Worm (Caenorhabditis elegans) whole organism, L3 larva: ENCODE measurements around the gene ifas-2.
A peak's percentile ranks its signal among the peaks of the same experiment; 100 is the strongest.

Experiments used
- ceh-16 ChIP-seq: sonication (generic microtip); optimal IDR thresholded peaks from 2 replicates; lab custom pipeline; 2017; ENCODE audit warnings: missing biosample characterization, missing genetic modification characterization
- ceh-82 ChIP-seq: fragments of 150-350 bp; optimal IDR thresholded peaks from 2 replicates; lab custom pipeline; 2014; ENCODE audit warnings: missing biosample characterization, missing genetic modification characterization
- daf-12 ChIP-seq: fragments of 150-350 bp; optimal IDR thresholded peaks from 2 replicates; lab custom pipeline; 2014; ENCODE audit warnings: missing biosample characterization, missing genetic modification reagents, missing genetic modification characterization
- egl-5 ChIP-seq: fragments of 150-350 bp; optimal IDR thresholded peaks from 2 replicates; lab custom pipeline; 2017; ENCODE audit warnings: missing biosample characterization, missing genetic modification reagents, missing genetic modification characterization, inconsistent platforms
- elt-2 ChIP-seq: sonication (generic microtip); optimal IDR thresholded peaks from 2 replicates; lab custom pipeline; 2016; ENCODE audit warnings: missing genetic modification reagents, mild to moderate bottlenecking, missing genetic modification characterization, missing compliant biosample characterization
- elt-3 ChIP-seq, 3 experiments: fragments of 150-350 bp in 1 of 3; sonication (generic microtip) in 2 of 3; optimal IDR thresholded peaks; 2 replicates in 2 of 3; 4 replicates in 1 of 3; lab custom pipeline; 2014 to 2017; ENCODE audit warnings: missing biosample characterization in 3 of 3, missing genetic modification characterization in 3 of 3
- eor-1 ChIP-seq, 2 experiments: fragments of 150-350 bp; optimal IDR thresholded peaks; 2 replicates each; lab custom pipeline; 2014 to 2018; ENCODE audit warnings: missing biosample characterization in 2 of 2, missing genetic modification characterization in 2 of 2
- fkh-10 ChIP-seq: sonication (generic microtip); optimal IDR thresholded peaks from 2 replicates; lab custom pipeline; 2017; ENCODE audit warnings: missing biosample characterization, missing genetic modification reagents, missing genetic modification characterization
- fkh-2 ChIP-seq: fragments of 150-350 bp; optimal IDR thresholded peaks from 2 replicates; lab custom pipeline; 2014; ENCODE audit warnings: missing biosample characterization, missing genetic modification reagents, missing genetic modification characterization
- fos-1 ChIP-seq: fragments of 150-350 bp; optimal IDR thresholded peaks from 2 replicates; lab custom pipeline; 2014; ENCODE audit warnings: missing biosample characterization, missing genetic modification characterization
- hmg-11 ChIP-seq: sonication (generic microtip); optimal IDR thresholded peaks from 2 replicates; lab custom pipeline; 2016; ENCODE audit warnings: missing genetic modification characterization, missing compliant biosample characterization
- jun-1 ChIP-seq: fragments of 150-350 bp; optimal IDR thresholded peaks from 2 replicates; lab custom pipeline; 2014; ENCODE audit warnings: missing biosample characterization, missing genetic modification reagents, missing genetic modification characterization
- lin-15B ChIP-seq: fragments of 150-350 bp; optimal IDR thresholded peaks from 2 replicates; lab custom pipeline; 2014; ENCODE audit warnings: missing biosample characterization, missing genetic modification characterization
- mdl-1 ChIP-seq: fragments of 150-350 bp; optimal IDR thresholded peaks from 2 replicates; lab custom pipeline; 2014; ENCODE audit warnings: missing biosample characterization, missing genetic modification characterization
- nhr-11 ChIP-seq: fragments of 150-350 bp; optimal IDR thresholded peaks from 2 replicates; lab custom pipeline; 2014; ENCODE audit warnings: missing biosample characterization, missing genetic modification characterization
- nhr-12 ChIP-seq: fragments of 150-350 bp; optimal IDR thresholded peaks from 2 replicates; lab custom pipeline; 2014; ENCODE audit warnings: missing biosample characterization, missing genetic modification characterization
- nhr-23 ChIP-seq: fragments of 150-350 bp; optimal IDR thresholded peaks from 2 replicates; lab custom pipeline; 2014; ENCODE audit warnings: missing biosample characterization, missing genetic modification reagents, missing genetic modification characterization
- nhr-28 ChIP-seq: fragments of 150-350 bp; optimal IDR thresholded peaks from 2 replicates; lab custom pipeline; 2014; ENCODE audit warnings: missing biosample characterization, missing genetic modification characterization
- nhr-67 ChIP-seq: fragments of 150-350 bp; optimal IDR thresholded peaks from 2 replicates; lab custom pipeline; 2014; ENCODE audit warnings: missing biosample characterization, missing genetic modification characterization
- nhr-76 ChIP-seq: fragments of 150-350 bp; sonication (generic microtip); optimal IDR thresholded peaks from 5 replicates; lab custom pipeline; 2014; ENCODE audit warnings: missing biosample characterization, missing genetic modification characterization
- nhr-77 ChIP-seq: fragments of 150-350 bp; optimal IDR thresholded peaks from 2 replicates; lab custom pipeline; 2014; ENCODE audit warnings: missing biosample characterization, missing genetic modification characterization
- pha-4 ChIP-seq: fragments of 150-350 bp; optimal IDR thresholded peaks from 2 replicates; lab custom pipeline; 2014; ENCODE audit warnings: missing biosample characterization, missing genetic modification reagents, missing genetic modification characterization
- sea-2 ChIP-seq: fragments of 150-350 bp; sonication (generic microtip); optimal IDR thresholded peaks from 4 replicates; lab custom pipeline; 2014; ENCODE audit warnings: missing biosample characterization, missing genetic modification reagents, missing genetic modification characterization
- snpc-4 ChIP-seq: fragments of 150-350 bp; optimal IDR thresholded peaks from 2 replicates; lab custom pipeline; 2014; ENCODE audit warnings: missing biosample characterization, missing genetic modification characterization
- tbx-2 ChIP-seq: sonication (generic microtip); optimal IDR thresholded peaks from 2 replicates; lab custom pipeline; 2016; ENCODE audit warnings: mild to moderate bottlenecking, missing genetic modification characterization, missing compliant biosample characterization
- unc-39 ChIP-seq: sonication (generic microtip); optimal IDR thresholded peaks from 4 replicates; lab custom pipeline; 2017; ENCODE audit warnings: missing biosample characterization, missing genetic modification characterization
- unc-62 ChIP-seq: fragments of 150-350 bp; sonication (generic microtip); optimal IDR thresholded peaks from 4 replicates; lab custom pipeline; 2014; ENCODE audit warnings: missing biosample characterization, missing genetic modification reagents, missing genetic modification characterization
- zag-1 ChIP-seq: fragments of 150-350 bp; optimal IDR thresholded peaks from 2 replicates; lab custom pipeline; 2014; ENCODE audit warnings: missing biosample characterization, missing genetic modification characterization
- ztf-11 ChIP-seq: fragments of 150-350 bp; optimal IDR thresholded peaks from 2 replicates; lab custom pipeline; 2014; ENCODE audit warnings: missing biosample characterization, missing genetic modification characterization

Gene ifas-2

ce11 chrV:16857977-16858479 is 30.7 kb downstream of the ifas-2 start, which contains the start of the genes clec-31 and clec-22:
clec-31 (minus strand) TSS chrV:16858077.
clec-22 (plus strand) TSS chrV:16858429.
- TF ChIP-seq tbx-2 (tag; lab: Kevin White, UChicago) (no peak), lin-15B (tag; lab: Kevin White, UChicago) (no peak), nhr-77 (tag; lab: Kevin White, UChicago) (no peak), unc-62 (GFP tag; lab: Kevin White, UChicago) (no peak), nhr-76 (no peak), ceh-82 (tag; lab: Kevin White, UChicago) (no peak), snpc-4 (tag; lab: Kevin White, UChicago) (no peak), fkh-10 (GFP tag; lab: Kevin White, UChicago) (no peak), nhr-11 (no peak), fkh-2 (tag; lab: Kevin White, UChicago) (no peak), zag-1 (tag; lab: Kevin White, UChicago) (no peak), egl-5 (tag; lab: Kevin White, UChicago) (no peak), eor-1 (tag; optimal IDR thresholded peaks at IDR 0.05; lab: Kevin White, UChicago) (no peak), hmg-11 (tag; lab: Kevin White, UChicago) (no peak), mdl-1 (tag; lab: Kevin White, UChicago) (no peak), fos-1 (tag; lab: Kevin White, UChicago) (no peak), nhr-28 (no peak), elt-3 (tag; optimal IDR thresholded peaks at IDR 0.05; lab: Kevin White, UChicago) (no peak)
- TF ChIP-seq, all 47 proteins: peak for 0

DNA sequence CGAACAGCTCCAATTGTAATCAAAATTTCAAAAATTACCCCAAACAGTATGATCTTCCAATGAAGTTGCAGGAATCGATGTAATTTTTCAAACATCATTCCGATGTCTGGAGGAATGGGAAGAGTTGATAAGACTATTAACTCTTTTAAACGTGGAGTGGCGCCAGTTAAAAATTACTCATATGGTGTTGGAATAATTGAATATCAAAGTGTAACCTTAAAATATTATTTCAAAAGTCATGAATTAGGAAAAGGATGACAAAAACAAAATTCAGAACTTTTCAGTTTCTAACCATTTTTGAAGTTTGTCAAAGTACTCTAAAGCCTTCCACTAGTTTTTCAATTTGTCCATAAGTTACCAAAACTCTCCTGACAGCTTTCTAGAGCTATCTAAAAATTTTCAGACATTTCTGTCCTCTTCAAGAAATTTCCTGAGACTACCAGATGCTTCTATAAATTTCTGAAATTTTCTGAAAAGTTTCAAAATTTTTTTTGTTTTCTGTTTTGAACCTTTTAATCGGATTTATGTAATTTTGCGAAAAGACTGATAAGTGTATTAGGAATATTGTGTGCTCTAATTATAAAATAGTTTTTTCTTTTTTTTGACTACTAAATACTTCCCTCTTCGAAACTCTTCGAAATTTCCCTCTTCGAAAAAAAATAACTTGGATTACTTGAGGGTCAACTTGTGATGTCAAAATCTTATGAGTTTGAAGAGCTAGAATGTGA is 34.6 kb downstream of the ifas-2 start, which contains the start of the genes clec-35 and clec-27:
clec-35 (minus strand) TSS at position 101 of the 728 bp plus-strand sequence.
clec-27 (plus strand) TSS at position 678 of the 728 bp plus-strand sequence.
- TF ChIP-seq ztf-11 (tag; lab: Kevin White, UChicago) (no peak), daf-12 (tag; lab: Kevin White, UChicago) (no peak)

ce11 chrV:16852002-16852401 is 36.7 kb downstream of the ifas-2 start, which contains the start of gene clec-37:
clec-37 (minus strand) TSS chrV:16852102.
- no peak for TF ChIP-seq sea-2

- TF ChIP-seq ceh-82 (tag; lab: Kevin White, UChicago) (no peak), jun-1 (tag; lab: Kevin White, UChicago) (no peak), elt-2 (tag; lab: Kevin White, UChicago) (peak; percentile 27)
Measured at ce11 chrV:16848498-16848897, 40.2 kb downstream of the ifas-2 start, which contains the start of the genes clec-36 and clec-26. clec-36 (minus strand) TSS chrV:16848598. clec-26 (plus strand) TSS chrV:16848611.

DNA sequence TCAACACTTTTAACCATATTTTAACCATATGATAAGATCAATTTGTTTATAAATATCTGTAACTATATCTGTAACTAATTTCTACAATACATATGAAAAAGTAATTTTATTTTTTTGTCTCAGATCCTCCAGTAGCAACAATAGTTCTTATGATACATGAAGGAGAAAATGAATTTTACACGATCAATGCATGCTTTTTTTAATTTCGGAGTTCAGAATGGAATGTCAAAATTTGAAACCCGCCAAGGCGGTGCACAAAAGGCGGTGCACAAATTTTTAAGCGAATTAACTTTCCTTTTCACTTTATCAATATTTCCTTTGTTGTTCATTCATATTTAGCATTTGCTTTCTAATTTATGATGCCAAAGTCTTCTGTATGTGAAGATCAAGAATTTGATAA is 45.7 kb downstream of the ifas-2 start, which contains the start of gene clec-25:
clec-25 (plus strand) TSS at position 301 of the 400 bp plus-strand sequence.
- TF ChIP-seq nhr-12 (tag; lab: Kevin White, UChicago) (no peak), nhr-28 (no peak), fkh-10 (GFP tag; lab: Kevin White, UChicago) (no peak), ceh-16 (tag; lab: Kevin White, UChicago) (no peak), nhr-67 (tag; lab: Kevin White, UChicago) (no peak), pha-4 (tag; lab: Kevin White, UChicago) (no peak), eor-1 (tag; optimal IDR thresholded peaks at IDR 0.05; lab: Kevin White, UChicago) (no peak), nhr-23 (tag; lab: Kevin White, UChicago) (no peak), unc-39 (tag; lab: Kevin White, UChicago) (no peak)

- no peak for TF ChIP-seq nhr-28
- TF ChIP-seq, all 47 proteins: peak for 0
Measured at ce11 chrV:16840961-16841360, 47.7 kb downstream of the ifas-2 start, which contains the start of gene clec-40. clec-40 (minus strand) TSS chrV:16841061.
